Fruit fly (Drosophila melanogaster) whole organism, embryonic: ENCODE data around the gene CG13077.

Source experiments
- Ada2b ChIP-seq: fragments of 200-800 bp; sonication (Bioruptor generic); IDR thresholded peaks from 2 replicates; pipeline ENCODE4 v1.3.6; 2022; ENCODE audit warnings: missing biosample characterization, missing genetic modification characterization
- Asciz ChIP-seq: fragments of 200-800 bp; sonication (Bioruptor generic); optimal IDR thresholded peaks from 2 replicates; lab custom pipeline; 2017; ENCODE audit warnings: missing biosample characterization, mild to moderate bottlenecking, missing genetic modification characterization, missing genetic modification reagents
- CG10267 ChIP-seq: fragments of 200-800 bp; sonication (Bioruptor generic); optimal IDR thresholded peaks from 2 replicates; lab custom pipeline; 2018; ENCODE audit warnings: missing biosample characterization, mild to moderate bottlenecking, missing genetic modification characterization, moderate library complexity
- CG10274 ChIP-seq: fragments of 200-800 bp; sonication (Bioruptor generic); optimal IDR thresholded peaks from 3 replicates; lab custom pipeline; 2017; ENCODE audit warnings: missing biosample characterization, mild to moderate bottlenecking, missing genetic modification characterization
- CG11398 ChIP-seq: fragments of 200-800 bp; sonication (Bioruptor generic); optimal IDR thresholded peaks from 2 replicates; lab custom pipeline; 2016; ENCODE audit warnings: missing biosample characterization, missing genetic modification characterization
- CG13894 ChIP-seq: fragments of 200-800 bp; sonication (Bioruptor generic); optimal IDR thresholded peaks from 3 replicates; lab custom pipeline; 2018; ENCODE audit warnings: missing biosample characterization, mild to moderate bottlenecking, missing genetic modification characterization, moderate library complexity
- CG15011 ChIP-seq: fragments of 200-800 bp; sonication (Bioruptor generic); optimal IDR thresholded peaks from 3 replicates; lab custom pipeline; 2018; ENCODE audit warnings: missing biosample characterization, mild to moderate bottlenecking, missing genetic modification characterization
- CG1602 ChIP-seq: fragments of 200-800 bp; sonication (Bioruptor generic); optimal IDR thresholded peaks from 3 replicates; lab custom pipeline; 2016; ENCODE audit warnings: missing biosample characterization, missing genetic modification characterization
- CG18011 ChIP-seq: fragments of 200-800 bp; sonication (Bioruptor generic); optimal IDR thresholded peaks from 2 replicates; lab custom pipeline; 2017; ENCODE audit warnings: missing biosample characterization, missing genetic modification characterization, mild to moderate bottlenecking, moderate library complexity, missing genotype
- CG18476 ChIP-seq: fragments of 200-800 bp; sonication (Bioruptor generic); optimal IDR thresholded peaks from 2 replicates; lab custom pipeline; 2016; ENCODE audit warnings: missing biosample characterization, mild to moderate bottlenecking, missing genetic modification characterization
- CG31388 ChIP-seq: fragments of 200-800 bp; sonication (Bioruptor generic); optimal IDR thresholded peaks from 2 replicates; lab custom pipeline; 2016; ENCODE audit warnings: missing biosample characterization, missing genetic modification characterization
- CG3163 ChIP-seq: fragments of 200-800 bp; sonication (Bioruptor generic); optimal IDR thresholded peaks from 3 replicates; lab custom pipeline; 2016; ENCODE audit warnings: missing biosample characterization, missing genetic modification characterization
- CG34224 ChIP-seq: fragments of 200-800 bp; sonication (Bioruptor generic); IDR thresholded peaks from 3 replicates; pipeline ENCODE4 v1.3.6; 2022; ENCODE audit warnings: missing biosample characterization, missing genetic modification characterization; ENCODE audit not compliant: partially characterized antibody
- CG34376 ChIP-seq: fragments of 200-800 bp; sonication (Bioruptor generic); optimal IDR thresholded peaks from 2 replicates; lab custom pipeline; 2018; ENCODE audit warnings: missing biosample characterization, mild to moderate bottlenecking, missing genetic modification characterization
- CG5245 ChIP-seq: fragments of 200-800 bp; sonication (Bioruptor generic); optimal IDR thresholded peaks from 3 replicates; lab custom pipeline; 2016; ENCODE audit warnings: missing biosample characterization, missing genetic modification characterization
- CG7963 ChIP-seq: fragments of 200-800 bp; sonication (Bioruptor generic); IDR thresholded peaks from 3 replicates; pipeline ENCODE4 v1.3.6; 2022; ENCODE audit warnings: missing biosample characterization, missing genetic modification characterization; ENCODE audit not compliant: partially characterized antibody
- CG8388 ChIP-seq: fragments of 200-800 bp; sonication (Bioruptor generic); optimal IDR thresholded peaks from 2 replicates; lab custom pipeline; 2019; ENCODE audit warnings: missing biosample characterization, mild to moderate bottlenecking, missing genetic modification characterization, moderate library complexity
- CG9876 ChIP-seq: fragments of 200-800 bp; sonication (Bioruptor generic); optimal IDR thresholded peaks from 2 replicates; lab custom pipeline; 2016; ENCODE audit warnings: missing biosample characterization, missing genetic modification characterization
- CrebB ChIP-seq: fragments of 200-800 bp; sonication (Bioruptor generic); optimal IDR thresholded peaks from 3 replicates; lab custom pipeline; 2018; ENCODE audit warnings: missing biosample characterization, mild to moderate bottlenecking, missing genetic modification characterization
- Drgx ChIP-seq: fragments of 200-800 bp; sonication (Bioruptor generic); IDR thresholded peaks from 2 replicates; pipeline ENCODE4 v1.3.6; 2022; ENCODE audit warnings: missing biosample characterization, missing genetic modification characterization
- Eip74EF ChIP-seq, 2 experiments: fragments of 200-800 bp in 1 of 2; fragments of >200 bp in 1 of 2; sonication (Bioruptor generic) in 1 of 2; optimal IDR thresholded peaks; 2 replicates each; lab custom pipeline; 2017 to 2019; ENCODE audit warnings: missing biosample characterization in 2 of 2, missing genetic modification characterization in 2 of 2, mild to moderate bottlenecking in 1 of 2, moderate library complexity in 1 of 2
- Elba2 ChIP-seq: fragments of 200-800 bp; sonication (Bioruptor generic); optimal IDR thresholded peaks from 3 replicates; lab custom pipeline; 2016; ENCODE audit warnings: missing biosample characterization, missing genetic modification characterization
- Fer3 ChIP-seq: fragments of 200-800 bp; sonication (Bioruptor generic); optimal IDR thresholded peaks from 2 replicates; lab custom pipeline; 2018; ENCODE audit warnings: missing biosample characterization, mild to moderate bottlenecking, missing genetic modification characterization, moderate library complexity
- Gug ChIP-seq: fragments of 200-800 bp; sonication (Bioruptor generic); IDR thresholded peaks from 4 replicates; pipeline ENCODE4 v1.3.6; 2022; ENCODE audit warnings: missing biosample characterization, missing genetic modification characterization
- Hey ChIP-seq: fragments of 200-800 bp; sonication (Bioruptor generic); optimal IDR thresholded peaks from 3 replicates; lab custom pipeline; 2018; ENCODE audit warnings: missing biosample characterization, mild to moderate bottlenecking, missing genetic modification characterization
- Hsf ChIP-seq: fragments of 200-800 bp; sonication (Bioruptor generic); optimal IDR thresholded peaks from 3 replicates; lab custom pipeline; 2016; ENCODE audit warnings: missing biosample characterization, missing genetic modification characterization
- Sox100B ChIP-seq: fragments of 200-800 bp; sonication (Bioruptor generic); optimal IDR thresholded peaks from 3 replicates; lab custom pipeline; 2018; ENCODE audit warnings: missing biosample characterization, mild to moderate bottlenecking, missing genetic modification characterization
- TFAM ChIP-seq: fragments of 200-800 bp; sonication (Bioruptor generic); optimal IDR thresholded peaks from 2 replicates; lab custom pipeline; 2017; ENCODE audit warnings: missing biosample characterization, missing genetic modification characterization, inconsistent platforms
- Xbp1 ChIP-seq: fragments of 200-800 bp; sonication (Bioruptor generic); optimal IDR thresholded peaks from 3 replicates; lab custom pipeline; 2016; ENCODE audit warnings: missing biosample characterization, mild to moderate bottlenecking, missing genetic modification characterization
- YL-1 ChIP-seq: fragments of 200-800 bp; sonication (Bioruptor generic); optimal IDR thresholded peaks from 3 replicates; lab custom pipeline; 2017; ENCODE audit warnings: missing biosample characterization, mild to moderate bottlenecking, missing genetic modification characterization
- amos ChIP-seq: fragments of 200-800 bp; sonication (Bioruptor generic); IDR thresholded peaks from 2 replicates; pipeline ENCODE4 v1.3.6; 2022; ENCODE audit warnings: missing biosample characterization, missing genetic modification characterization; ENCODE audit not compliant: partially characterized antibody
- ash1 ChIP-seq: fragments of 200-800 bp; sonication (Bioruptor generic); optimal IDR thresholded peaks from 2 replicates; lab custom pipeline; 2018; ENCODE audit warnings: missing biosample characterization, mild to moderate bottlenecking, missing genetic modification characterization
- az2 ChIP-seq: fragments of 200-800 bp; sonication (Bioruptor generic); optimal IDR thresholded peaks from 3 replicates; lab custom pipeline; 2016; ENCODE audit warnings: missing biosample characterization, missing genetic modification characterization
- bcd ChIP-seq: fragments of 200-800 bp; sonication (Bioruptor generic); optimal IDR thresholded peaks from 2 replicates; lab custom pipeline; 2017; ENCODE audit warnings: missing biosample characterization, mild to moderate bottlenecking, missing genetic modification characterization
- btn ChIP-seq: fragments of 200-800 bp; sonication (Bioruptor generic); optimal IDR thresholded peaks from 2 replicates; lab custom pipeline; 2016; ENCODE audit warnings: missing biosample characterization, missing genetic modification characterization
- dmrt11E ChIP-seq: fragments of 200-800 bp; sonication (Bioruptor generic); optimal IDR thresholded peaks from 3 replicates; lab custom pipeline; 2018; ENCODE audit warnings: missing biosample characterization, mild to moderate bottlenecking, missing genetic modification characterization, moderate library complexity
- esg ChIP-seq: fragments of 200-800 bp; sonication (Bioruptor generic); conservative IDR thresholded peaks from 2 replicates; pipeline ENCODE4 v1.3.6; 2022; ENCODE audit warnings: missing biosample characterization, missing genetic modification characterization
- hb ChIP-seq: fragments of 200-800 bp; sonication (Bioruptor generic); IDR thresholded peaks from 3 replicates; pipeline ENCODE4 v1.3.6; 2022; ENCODE audit warnings: missing biosample characterization, missing genetic modification characterization; ENCODE audit not compliant: partially characterized antibody
- lola ChIP-seq, 3 experiments: fragments of >200 bp in 2 of 3; fragments of 200-800 bp in 1 of 3; sonication (Bioruptor generic) in 1 of 3; optimal IDR thresholded peaks; 2 replicates each; lab custom pipeline; 2017 to 2019; ENCODE audit warnings: missing biosample characterization in 3 of 3, missing genetic modification characterization in 3 of 3, mild to moderate bottlenecking in 1 of 3, moderate library complexity in 1 of 3
- nau ChIP-seq: fragments of 200-800 bp; sonication (Bioruptor generic); optimal IDR thresholded peaks from 3 replicates; lab custom pipeline; 2017; ENCODE audit warnings: missing biosample characterization, mild to moderate bottlenecking, missing genetic modification characterization, missing genetic modification reagents
- nerfin-2 ChIP-seq: fragments of 200-800 bp; sonication (Bioruptor generic); IDR thresholded peaks from 2 replicates; pipeline ENCODE4 v1.3.6; 2022; ENCODE audit warnings: missing biosample characterization, missing genetic modification characterization; ENCODE audit not compliant: partially characterized antibody
- odd ChIP-seq: fragments of 200-800 bp; sonication (Bioruptor generic); optimal IDR thresholded peaks from 2 replicates; lab custom pipeline; 2017; ENCODE audit warnings: missing biosample characterization, mild to moderate bottlenecking, missing genetic modification characterization
- pita ChIP-seq: fragments of 200-800 bp; sonication (Bioruptor generic); optimal IDR thresholded peaks from 2 replicates; lab custom pipeline; 2017; ENCODE audit warnings: missing biosample characterization, mild to moderate bottlenecking, missing genetic modification characterization
- repo ChIP-seq: fragments of 200-800 bp; sonication (Bioruptor generic); optimal IDR thresholded peaks from 2 replicates; lab custom pipeline; 2016; ENCODE audit warnings: missing biosample characterization, missing genetic modification characterization
- tap ChIP-seq: fragments of 200-800 bp; optimal IDR thresholded peaks from 3 replicates; lab custom pipeline; 2019; ENCODE audit warnings: missing biosample characterization, mild to moderate bottlenecking, missing genetic modification characterization, moderate library complexity
- wdn ChIP-seq: fragments of 200-800 bp; sonication (Bioruptor generic); IDR thresholded peaks from 2 replicates; pipeline ENCODE4 v1.3.6; 2022; ENCODE audit warnings: missing biosample characterization, missing genetic modification characterization
- wek ChIP-seq: fragments of 200-800 bp; sonication (Bioruptor generic); optimal IDR thresholded peaks from 3 replicates; lab custom pipeline; 2018; ENCODE audit warnings: missing biosample characterization, mild to moderate bottlenecking, missing genetic modification characterization, moderate library complexity
- zen2 ChIP-seq: fragments of 200-800 bp; sonication (Bioruptor generic); IDR thresholded peaks from 3 replicates; pipeline ENCODE4 v1.3.6; 2022; ENCODE audit warnings: missing biosample characterization, missing genetic modification characterization; ENCODE audit not compliant: partially characterized antibody
- zfh2 ChIP-seq: fragments of 200-800 bp; sonication (Bioruptor generic); optimal IDR thresholded peaks from 2 replicates; lab custom pipeline; 2016; ENCODE audit warnings: missing biosample characterization, missing genetic modification characterization

Gene CG13077

DNA sequence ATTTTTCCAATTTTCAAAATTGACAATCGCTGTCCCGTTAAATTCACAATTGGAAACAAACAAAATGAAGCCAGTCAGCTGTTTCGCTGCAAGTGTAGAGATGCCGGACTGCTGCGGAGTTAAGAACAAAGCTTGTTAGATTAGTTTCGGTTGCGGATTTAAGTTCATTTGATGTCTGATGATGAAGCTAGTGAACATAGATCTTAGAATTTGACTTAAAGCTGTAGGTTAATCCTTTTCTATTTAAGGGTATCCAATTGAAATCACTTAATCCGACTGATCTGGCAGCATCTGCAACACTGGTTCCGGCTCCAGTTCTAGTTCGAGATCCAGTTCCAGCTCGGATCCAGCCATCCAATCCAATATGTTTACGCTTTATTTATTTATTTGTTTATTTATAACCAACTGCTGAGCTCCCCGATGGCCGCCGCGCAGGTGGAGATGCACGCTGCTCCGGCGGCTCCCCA is 18.3 kb downstream of the CG13077 start, which contains the start of the genes PCNA2 and CG10366 (continued):
- peak; percentile 79 for TF ChIP-seq zfh2 (GFP tag; lab: Kevin White, UChicago)
- TF ChIP-seq az2: peak; percentile 73
- TF ChIP-seq nau (GFP tag; lab: Kevin White, UChicago): peak; percentile 29
- TF ChIP-seq Eip74EF (GFP tag; optimal IDR thresholded peaks at IDR 0.05; lab: Kevin White, UChicago): peak in 1 of 2 experiments; percentile 8
- TF ChIP-seq CG15011 (GFP tag; lab: Kevin White, UChicago): no peak
- peak; percentile 58; the same call in 1 of the 2 replicates for TF ChIP-seq amos (GFP tag; lab: Robert Waterston, UW)
- peak; percentile 70 for TF ChIP-seq CG34376 (GFP tag; lab: Kevin White, UChicago)
- TF ChIP-seq CG31388 (GFP tag; lab: Kevin White, UChicago): no peak
- TF ChIP-seq Asciz (GFP tag; lab: Kevin White, UChicago): no peak
- TF ChIP-seq CrebB (tag; lab: Kevin White, UChicago): peak; percentile 44
- TF ChIP-seq CG3163: peak; percentile 49
- TF ChIP-seq Sox100B (GFP tag; lab: Kevin White, UChicago): no peak
- TF ChIP-seq hb (GFP tag; lab: Robert Waterston, UW): no peak
- TF ChIP-seq esg (GFP tag; lab: Robert Waterston, UW): peak; percentile 45; the same call in 1 of the 2 replicates
- no peak for TF ChIP-seq pita (GFP tag; lab: Kevin White, UChicago)
- TF ChIP-seq CG8388 (GFP tag; lab: Kevin White, UChicago): peak; percentile 26
- TF ChIP-seq Gug (GFP tag; lab: Robert Waterston, UW): no peak
- TF ChIP-seq CG13894 (tag; lab: Kevin White, UChicago): peak; percentile 0
- peak; percentile 55; the same call in 1 of the 2 replicates for TF ChIP-seq Ada2b (GFP tag; lab: Robert Waterston, UW)
- peak; percentile 62 for TF ChIP-seq dmrt11E (tag; lab: Kevin White, UChicago)
- TF ChIP-seq CG10267 (tag; lab: Kevin White, UChicago): peak; percentile 67
- TF ChIP-seq YL-1 (GFP tag; lab: Kevin White, UChicago): peak; percentile 39
- TF ChIP-seq TFAM: no peak
- TF ChIP-seq CG34224: peak; percentile 62; the same call in 1 of the 3 replicates
- peak; percentile 63 for TF ChIP-seq Fer3 (tag; lab: Kevin White, UChicago)
- peak; percentile 66 for TF ChIP-seq wdn
- no peak for TF ChIP-seq odd (GFP tag; lab: Kevin White, UChicago)
- TF ChIP-seq ash1 (GFP tag; lab: Kevin White, UChicago): no peak
- peak; percentile 58 for TF ChIP-seq bcd (GFP tag; lab: Kevin White, UChicago)
- peak; percentile 6 for TF ChIP-seq btn (GFP tag; lab: Kevin White, UChicago)
- no peak for TF ChIP-seq zen2
- TF ChIP-seq CG9876 (GFP tag; lab: Kevin White, UChicago): peak; percentile 70
- TF ChIP-seq lola (GFP tag; optimal IDR thresholded peaks at IDR 0.05; lab: Kevin White, UChicago): peak in 1 of 3 experiments; percentile 60
- no peak for TF ChIP-seq CG7963
- TF ChIP-seq Drgx (GFP tag; lab: Robert Waterston, UW): no peak
- TF ChIP-seq nerfin-2: no peak
- TF ChIP-seq CG18011 (GFP tag; lab: Kevin White, UChicago): peak; percentile 60
- peak; percentile 76 for TF ChIP-seq Xbp1 (GFP tag; lab: Kevin White, UChicago)
- peak; percentile 26 for TF ChIP-seq CG11398 (GFP tag; lab: Kevin White, UChicago)
- peak; percentile 78 for TF ChIP-seq Hsf
- TF ChIP-seq Elba2 (GFP tag; lab: Kevin White, UChicago): peak; percentile 99
- TF ChIP-seq repo: peak; percentile 61
- peak; percentile 48 for TF ChIP-seq CG5245 (GFP tag; lab: Kevin White, UChicago)
- TF ChIP-seq wek (GFP tag; lab: Kevin White, UChicago): no peak
- TF ChIP-seq CG18476 (GFP tag; lab: Kevin White, UChicago): peak; percentile 54
- TF ChIP-seq CG10274: no peak
- TF ChIP-seq tap: peak; percentile 34
- no peak for TF ChIP-seq Hey (tag; lab: Kevin White, UChicago)
- TF ChIP-seq CG1602 (GFP tag; lab: Kevin White, UChicago): peak; percentile 42
